Fruit fly (Drosophila melanogaster): ENCODE measurements around the gene CG14424.

DNA sequence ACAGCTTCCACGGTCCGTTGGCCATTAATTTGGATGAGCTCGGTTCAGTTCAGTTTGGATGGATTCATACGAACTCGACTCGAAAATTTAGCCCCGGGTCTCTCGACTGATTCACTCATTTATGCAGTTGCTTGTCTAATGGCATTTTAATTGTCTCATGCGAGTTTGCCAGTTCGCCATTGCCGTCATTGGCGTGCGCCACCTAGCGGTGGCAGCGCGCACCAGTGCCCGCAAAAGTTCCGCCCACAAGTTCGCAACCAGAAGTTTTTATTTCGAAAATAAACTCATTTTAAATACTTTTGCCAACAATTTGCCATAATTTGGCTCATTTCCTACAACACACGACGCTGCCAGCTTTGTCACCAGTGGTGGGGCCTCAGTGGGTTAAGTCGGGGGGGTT lies 11.9 kb downstream of the CG14424 start:
- TF ChIP-seq CG8478 (optimal IDR thresholded peaks at IDR 0.05) = no peak
- TF ChIP-seq CTCF (optimal IDR thresholded peaks at IDR 0.05) = peak; percentile 51 to 58

Measured in S2 (cell line).